Fruit fly (Drosophila melanogaster) S2 (cell line): ENCODE data around the gene CG13086.

Source experiments
- CG8478 ChIP-seq: fragments of >200 bp; optimal IDR thresholded peaks from 2 replicates; lab custom pipeline; 2018
- CTCF ChIP-seq, 2 experiments: fragments of >200 bp; optimal IDR thresholded peaks; 2 replicates each; lab custom pipeline; 2018

DNA sequence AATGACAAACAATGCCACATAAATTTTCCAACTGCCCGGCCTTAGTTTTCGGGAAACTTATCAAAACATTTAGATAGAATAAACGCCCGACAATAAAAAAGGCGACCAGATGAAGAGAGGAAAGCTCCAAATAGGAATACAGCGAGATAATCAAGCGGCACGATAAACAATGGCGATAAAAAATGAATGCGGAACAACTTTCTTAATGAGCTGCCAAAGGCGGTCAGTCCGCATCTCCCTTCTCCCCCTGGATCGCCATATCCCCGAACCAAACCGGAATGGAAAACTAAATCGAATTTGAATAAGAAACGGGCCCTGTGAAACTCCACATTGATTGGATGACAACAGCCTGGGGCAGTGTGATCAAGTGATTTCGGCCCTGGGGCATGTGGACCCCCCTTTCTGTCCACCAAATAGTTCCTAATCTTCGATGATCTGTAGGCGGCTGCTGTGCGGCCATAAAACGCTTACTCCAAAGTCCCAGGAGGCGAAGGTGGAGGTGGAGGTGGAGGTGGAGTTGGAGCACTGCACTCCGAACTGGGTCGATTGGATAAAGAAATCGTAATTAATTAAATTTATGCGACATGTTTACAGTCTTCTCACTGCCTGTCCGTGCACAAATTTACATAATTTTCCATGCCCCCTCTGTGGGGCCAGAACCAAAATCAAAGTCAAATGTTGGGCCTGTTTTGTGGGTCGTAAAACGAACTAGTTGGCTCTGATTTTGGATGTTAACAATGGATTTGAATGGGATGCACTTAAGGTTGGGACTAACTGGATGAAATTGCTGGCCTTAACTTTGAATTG is 43.2 kb upstream of the CG13086 start:
- TF ChIP-seq CTCF (optimal IDR thresholded peaks at IDR 0.05; lab: Kevin White, UChicago) (no peak), CG8478 (no peak)
